Fruit fly (Drosophila melanogaster) whole organism, embryonic: ENCODE data around the gene Atg8b.

Experiments
- BEAF-32 ChIP-seq: fragments of 200-800 bp; sonication (Bioruptor generic); optimal IDR thresholded peaks from 3 replicates; lab custom pipeline; 2017; ENCODE audit warnings: missing biosample characterization, missing genetic modification characterization, mild to moderate bottlenecking, moderate library complexity, missing genetic modification reagents
- CG10959 ChIP-seq: fragments of 200-800 bp; sonication (Bioruptor generic); IDR thresholded peaks from 2 replicates; pipeline ENCODE4 v1.3.6; 2022; ENCODE audit warnings: missing biosample characterization, missing genetic modification characterization
- CG10979 ChIP-seq: fragments of 200-800 bp; sonication (Bioruptor generic); optimal IDR thresholded peaks from 2 replicates; lab custom pipeline; 2018; ENCODE audit warnings: missing biosample characterization, mild to moderate bottlenecking, missing genetic modification characterization, moderate library complexity
- CG13287 ChIP-seq: fragments of 200-800 bp; sonication (Bioruptor generic); IDR thresholded peaks from 2 replicates; pipeline ENCODE4 v1.3.6; 2022; ENCODE audit warnings: missing biosample characterization, missing genetic modification characterization; ENCODE audit not compliant: partially characterized antibody
- CG15073 ChIP-seq: fragments of 200-800 bp; sonication (Bioruptor generic); optimal IDR thresholded peaks from 2 replicates; lab custom pipeline; 2016; ENCODE audit warnings: missing biosample characterization, missing genetic modification characterization
- CG17385 ChIP-seq: fragments of 200-800 bp; sonication (Bioruptor generic); optimal IDR thresholded peaks from 3 replicates; lab custom pipeline; 2018; ENCODE audit warnings: missing biosample characterization, mild to moderate bottlenecking, missing genetic modification characterization
- CG2129 ChIP-seq: fragments of 200-800 bp; sonication (Bioruptor generic); IDR thresholded peaks from 2 replicates; pipeline ENCODE4 v1.3.6; 2022; ENCODE audit warnings: missing biosample characterization, missing genetic modification characterization; ENCODE audit not compliant: partially characterized antibody
- CG3838 ChIP-seq: fragments of 200-800 bp; sonication (Bioruptor generic); optimal IDR thresholded peaks from 3 replicates; lab custom pipeline; 2016; ENCODE audit warnings: missing biosample characterization, missing genetic modification characterization
- CG3847 ChIP-seq: fragments of 200-800 bp; sonication (Bioruptor generic); IDR thresholded peaks from 2 replicates; pipeline ENCODE4 v1.3.6; 2022; ENCODE audit warnings: missing biosample characterization, missing genetic modification characterization
- CG3995 ChIP-seq: fragments of 200-800 bp; sonication (Bioruptor generic); optimal IDR thresholded peaks from 3 replicates; lab custom pipeline; 2016; ENCODE audit warnings: missing biosample characterization, missing genetic modification characterization
- CG4360 ChIP-seq: fragments of 200-800 bp; sonication (Bioruptor generic); IDR thresholded peaks from 2 replicates; pipeline ENCODE4 v1.3.6; 2022; ENCODE audit warnings: missing biosample characterization, missing genetic modification characterization
- CG5180 ChIP-seq: fragments of 200-800 bp; sonication (Bioruptor generic); optimal IDR thresholded peaks from 3 replicates; lab custom pipeline; 2017; ENCODE audit warnings: missing biosample characterization, missing genetic modification characterization, mild to moderate bottlenecking, moderate library complexity, missing genetic modification reagents
- CG6175 ChIP-seq: fragments of 200-800 bp; sonication (Bioruptor generic); IDR thresholded peaks from 3 replicates; pipeline ENCODE4 v1.3.6; 2022; ENCODE audit warnings: missing biosample characterization, missing genetic modification characterization
- CG6654 ChIP-seq: fragments of 200-800 bp; sonication (Bioruptor generic); optimal IDR thresholded peaks from 2 replicates; lab custom pipeline; 2017; ENCODE audit warnings: missing biosample characterization, mild to moderate bottlenecking, missing genetic modification characterization
- CG7839 ChIP-seq: fragments of 200-800 bp; sonication (Bioruptor generic); optimal IDR thresholded peaks from 3 replicates; lab custom pipeline; 2018; ENCODE audit warnings: missing biosample characterization, mild to moderate bottlenecking, missing genetic modification characterization, moderate library complexity
- CG7928 ChIP-seq: fragments of 200-800 bp; sonication (Bioruptor generic); optimal IDR thresholded peaks from 2 replicates; lab custom pipeline; 2017; ENCODE audit warnings: missing biosample characterization, mild to moderate bottlenecking, missing genetic modification characterization
- CG7963 ChIP-seq: fragments of 200-800 bp; sonication (Bioruptor generic); IDR thresholded peaks from 3 replicates; pipeline ENCODE4 v1.3.6; 2022; ENCODE audit warnings: missing biosample characterization, missing genetic modification characterization; ENCODE audit not compliant: partially characterized antibody
- CG9215 ChIP-seq: fragments of 200-800 bp; sonication (Bioruptor generic); IDR thresholded peaks from 2 replicates; pipeline ENCODE4 v1.3.6; 2022; ENCODE audit warnings: missing biosample characterization, missing genetic modification characterization
- Dek ChIP-seq: fragments of 200-800 bp; sonication (Bioruptor generic); optimal IDR thresholded peaks from 3 replicates; lab custom pipeline; 2019; ENCODE audit warnings: missing biosample characterization, mild to moderate bottlenecking, missing genetic modification characterization, moderate library complexity
- Dp ChIP-seq: fragments of 200-800 bp; sonication (Bioruptor generic); optimal IDR thresholded peaks from 2 replicates; lab custom pipeline; 2018; ENCODE audit warnings: missing biosample characterization, mild to moderate bottlenecking, missing genetic modification characterization, moderate library complexity
- Dref ChIP-seq: fragments of 200-800 bp; sonication (Bioruptor generic); IDR thresholded peaks from 2 replicates; pipeline ENCODE4 v1.3.6; 2022; ENCODE audit warnings: missing biosample characterization, missing genetic modification characterization
- ERR ChIP-seq: fragments of 200-800 bp; sonication (Bioruptor generic); optimal IDR thresholded peaks from 2 replicates; lab custom pipeline; 2016; ENCODE audit warnings: missing biosample characterization, missing genetic modification characterization
- Gug ChIP-seq: fragments of 200-800 bp; sonication (Bioruptor generic); IDR thresholded peaks from 4 replicates; pipeline ENCODE4 v1.3.6; 2022; ENCODE audit warnings: missing biosample characterization, missing genetic modification characterization
- HLH4C ChIP-seq: fragments of 200-800 bp; sonication (Bioruptor generic); IDR thresholded peaks from 3 replicates; pipeline ENCODE4 v1.3.6; 2022; ENCODE audit warnings: missing biosample characterization, missing genetic modification characterization; ENCODE audit not compliant: partially characterized antibody
- Hey ChIP-seq: fragments of 200-800 bp; sonication (Bioruptor generic); optimal IDR thresholded peaks from 3 replicates; lab custom pipeline; 2018; ENCODE audit warnings: missing biosample characterization, mild to moderate bottlenecking, missing genetic modification characterization
- Rfx ChIP-seq: fragments of 200-800 bp; sonication (Bioruptor generic); IDR thresholded peaks from 2 replicates; pipeline ENCODE4 v1.3.6; 2022; ENCODE audit warnings: missing biosample characterization, missing genetic modification characterization
- Ssrp ChIP-seq: fragments of 200-800 bp; sonication (Bioruptor generic); optimal IDR thresholded peaks from 2 replicates; lab custom pipeline; 2018; ENCODE audit warnings: missing biosample characterization, mild to moderate bottlenecking, missing genetic modification characterization, moderate library complexity
- amos ChIP-seq: fragments of 200-800 bp; sonication (Bioruptor generic); IDR thresholded peaks from 2 replicates; pipeline ENCODE4 v1.3.6; 2022; ENCODE audit warnings: missing biosample characterization, missing genetic modification characterization; ENCODE audit not compliant: partially characterized antibody
- ato ChIP-seq: fragments of 200-800 bp; sonication (Bioruptor generic); IDR thresholded peaks from 2 replicates; pipeline ENCODE4 v1.3.6; 2022; ENCODE audit warnings: missing biosample characterization, missing genetic modification characterization; ENCODE audit not compliant: partially characterized antibody
- btn ChIP-seq: fragments of 200-800 bp; sonication (Bioruptor generic); optimal IDR thresholded peaks from 2 replicates; lab custom pipeline; 2016; ENCODE audit warnings: missing biosample characterization, missing genetic modification characterization
- cg ChIP-seq: fragments of 200-800 bp; sonication (Bioruptor generic); optimal IDR thresholded peaks from 3 replicates; lab custom pipeline; 2019; ENCODE audit warnings: missing biosample characterization, mild to moderate bottlenecking, missing genetic modification characterization, moderate library complexity
- chinmo ChIP-seq: fragments of 200-800 bp; sonication (Bioruptor generic); IDR thresholded peaks from 4 replicates; pipeline ENCODE4 v1.3.6; 2022; ENCODE audit warnings: missing biosample characterization, missing genetic modification characterization; ENCODE audit not compliant: partially characterized antibody
- chm ChIP-seq: fragments of 200-800 bp; sonication (Bioruptor generic); IDR thresholded peaks from 2 replicates; pipeline ENCODE4 v1.3.6; 2022; ENCODE audit warnings: missing biosample characterization, missing genetic modification characterization
- crol ChIP-seq: fragments of 200-800 bp; sonication (Bioruptor generic); IDR thresholded peaks from 2 replicates; pipeline ENCODE4 v1.3.6; 2022; ENCODE audit warnings: missing biosample characterization, missing genetic modification characterization
- dpn ChIP-seq, 2 experiments: fragments of 200-800 bp; sonication (Bioruptor generic); optimal IDR thresholded peaks; 3 replicates each; lab custom pipeline; 2016; ENCODE audit warnings: missing biosample characterization in 2 of 2, missing genetic modification characterization in 2 of 2
- ftz-f1 ChIP-seq: fragments of 200-800 bp; sonication (Bioruptor generic); optimal IDR thresholded peaks from 2 replicates; lab custom pipeline; 2016; ENCODE audit warnings: missing biosample characterization, missing genetic modification characterization
- jing ChIP-seq: fragments of 200-800 bp; sonication (Bioruptor generic); optimal IDR thresholded peaks from 2 replicates; lab custom pipeline; 2018; ENCODE audit warnings: missing biosample characterization, mild to moderate bottlenecking, missing genetic modification characterization
- mirr ChIP-seq: fragments of 200-800 bp; sonication (Bioruptor generic); optimal IDR thresholded peaks from 3 replicates; lab custom pipeline; 2018; ENCODE audit warnings: missing biosample characterization, mild to moderate bottlenecking, missing genetic modification characterization
- pzg ChIP-seq: fragments of 200-800 bp; sonication (Bioruptor generic); optimal IDR thresholded peaks from 3 replicates; lab custom pipeline; 2018; ENCODE audit warnings: missing biosample characterization, mild to moderate bottlenecking, missing genetic modification characterization, moderate library complexity
- sd ChIP-seq: fragments of 200-800 bp; sonication (Bioruptor generic); optimal IDR thresholded peaks from 3 replicates; lab custom pipeline; 2018; ENCODE audit warnings: missing biosample characterization, mild to moderate bottlenecking, missing genetic modification characterization, moderate library complexity
- sr ChIP-seq: fragments of 200-800 bp; sonication (Bioruptor generic); IDR thresholded peaks from 3 replicates; pipeline ENCODE4 v1.3.6; 2022; ENCODE audit warnings: missing biosample characterization, missing genetic modification characterization
- ssp ChIP-seq: fragments of 200-800 bp; sonication (Bioruptor generic); IDR thresholded peaks from 2 replicates; pipeline ENCODE4 v1.3.6; 2022; ENCODE audit warnings: missing biosample characterization, missing genetic modification characterization
- stwl ChIP-seq: fragments of 200-800 bp; sonication (Bioruptor generic); optimal IDR thresholded peaks from 3 replicates; lab custom pipeline; 2018; ENCODE audit warnings: missing biosample characterization, mild to moderate bottlenecking, missing genetic modification characterization, moderate library complexity
- zen2 ChIP-seq: fragments of 200-800 bp; sonication (Bioruptor generic); IDR thresholded peaks from 3 replicates; pipeline ENCODE4 v1.3.6; 2022; ENCODE audit warnings: missing biosample characterization, missing genetic modification characterization; ENCODE audit not compliant: partially characterized antibody

The Atg8b gene

DNA sequence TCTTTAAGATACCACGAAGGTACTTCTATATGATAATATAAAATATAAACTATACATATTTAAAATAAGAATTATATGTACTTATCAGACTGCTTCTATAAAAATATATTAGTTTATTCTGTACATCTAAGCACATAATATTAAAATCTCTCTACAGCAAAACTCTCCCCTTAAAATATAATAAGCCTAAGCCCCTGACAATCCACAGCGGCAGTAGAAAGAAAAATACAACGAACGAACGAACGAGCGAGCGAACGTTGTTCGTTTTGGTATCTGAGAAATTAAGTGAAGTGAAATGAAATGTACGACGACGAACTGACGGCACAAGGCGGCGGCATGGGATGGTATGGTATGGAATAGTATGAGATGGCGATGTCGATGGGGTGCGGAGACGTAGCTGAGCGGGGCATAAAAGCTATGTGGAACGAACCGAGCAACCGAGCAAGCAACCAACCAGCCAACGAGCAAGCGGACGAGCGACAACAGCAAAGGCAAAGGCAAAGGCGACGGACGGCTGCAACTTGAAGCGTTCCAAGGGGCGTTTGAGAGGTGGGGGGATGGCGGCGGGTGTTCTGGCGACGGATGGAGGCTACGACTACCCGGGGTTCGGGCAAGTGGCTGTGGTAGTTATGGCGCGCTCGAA, 24.3 kb downstream of the Atg8b start (continued):
- TF ChIP-seq CG6654 (GFP tag; lab: Kevin White, UChicago) = peak; percentile 90
- TF ChIP-seq CG10979 (tag; lab: Kevin White, UChicago) = peak; percentile 98
- TF ChIP-seq CG7963 = no peak
- TF ChIP-seq CG7839 (tag; lab: Kevin White, UChicago) = peak; percentile 99

DNA sequence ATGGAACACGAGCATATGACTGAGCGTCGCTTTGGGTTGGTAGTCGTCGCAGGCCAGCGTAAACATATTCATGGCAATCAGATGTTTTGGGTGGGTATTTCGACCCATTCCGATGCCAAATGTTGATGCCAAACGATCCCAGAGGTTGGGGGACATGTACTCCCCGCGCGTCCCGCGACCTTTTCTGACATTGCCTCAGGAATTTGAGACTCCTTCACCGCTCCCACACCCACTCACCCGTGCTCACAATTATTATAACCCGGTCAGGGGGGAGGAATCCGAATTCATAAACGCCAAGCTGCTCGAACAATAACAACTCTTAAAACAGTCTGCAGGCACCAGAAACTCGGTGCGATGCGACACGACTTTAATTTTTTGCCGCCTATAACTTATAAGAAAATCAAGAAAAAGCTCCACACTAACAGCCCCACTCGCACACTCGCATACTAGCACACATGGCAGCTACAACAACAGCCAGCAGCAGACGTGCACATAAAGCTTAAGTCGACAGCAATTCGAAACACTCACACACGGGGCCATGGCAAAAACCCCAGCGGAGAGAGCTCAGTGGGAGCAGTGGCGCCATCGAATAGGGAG, 24.9 kb downstream of the Atg8b start:
- TF ChIP-seq zen2 (peak; percentile 12; the same call in 1 of the 3 replicates), mirr (peak; percentile 40), sd (tag; lab: Kevin White, UChicago) (peak; percentile 73), CG4360 (GFP tag; lab: Robert Waterston, UW) (peak; percentile 74; the same call in 1 of the 2 replicates), Ssrp (tag; lab: Kevin White, UChicago) (no peak), Hey (peak; percentile 46), pzg (GFP tag; lab: Kevin White, UChicago) (no peak), HLH4C (GFP tag; lab: Robert Waterston, UW) (0 out of 3 replicates have a peak, but pooled peaks have one; percentile 10), Dek (tag; lab: Kevin White, UChicago) (no peak), CG3995 (GFP tag; lab: Kevin White, UChicago) (no peak), cg (peak; percentile 74), Dref (GFP tag; lab: Robert Waterston, UW) (0 out of 2 replicates have a peak, but pooled peaks have one; percentile 34), CG5180 (GFP tag; lab: Kevin White, UChicago) (peak; percentile 78), ERR (GFP tag; lab: Kevin White, UChicago) (peak; percentile 34), chm (peak; percentile 85; the same call in 1 of the 2 replicates), CG6175 (GFP tag; lab: Robert Waterston, UW) (peak; percentile 62; the same call in 1 of the 3 replicates), amos (GFP tag; lab: Robert Waterston, UW) (peak; percentile 21; the same call in 1 of the 2 replicates), ssp (GFP tag; lab: Robert Waterston, UW) (no peak), chinmo (GFP tag; lab: Robert Waterston, UW) (peak; percentile 84), CG2129 (GFP tag; lab: Robert Waterston, UW) (no peak), CG3847 (GFP tag; lab: Robert Waterston, UW) (no peak), Gug (GFP tag; lab: Robert Waterston, UW) (peak; percentile 95; the same call in 1 of the 4 replicates), CG15073 (GFP tag; lab: Kevin White, UChicago) (no peak), CG13287 (GFP tag; lab: Robert Waterston, UW) (peak; percentile 13), dpn (GFP tag; optimal IDR thresholded peaks at IDR 0.05; lab: Kevin White, UChicago) (no peak), crol (GFP tag; lab: Robert Waterston, UW) (peak; percentile 88), sr (0 out of 3 replicates have a peak, but pooled peaks have one; percentile 7), CG10959 (GFP tag; lab: Robert Waterston, UW) (no peak), ftz-f1 (peak; percentile 50)
- TF ChIP-seq, all 482 proteins: peak for 19

DNA sequence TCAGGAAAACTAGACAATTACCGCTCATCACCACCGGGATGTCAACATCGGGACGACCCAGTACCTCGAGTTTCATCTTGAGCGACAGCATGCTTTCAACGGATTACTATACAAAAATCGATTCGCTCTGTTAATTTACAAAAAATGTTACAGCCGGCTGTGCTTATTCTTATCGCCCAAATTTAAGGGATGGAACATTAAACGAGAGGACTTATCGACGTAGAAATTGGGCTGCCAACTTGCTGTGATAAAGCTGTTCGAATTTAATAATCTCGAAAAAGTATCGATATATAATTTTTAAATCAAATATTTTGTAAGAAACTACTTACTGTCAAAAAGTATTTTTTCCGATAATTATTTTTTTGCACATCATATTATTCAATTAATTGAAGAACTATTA, 38.0 kb downstream of the Atg8b start, which contains the start of gene CG31249:
TSS of gene CG31249 (minus strand) at position 197 of the 400 bp plus-strand sequence.
- peak; percentile 45 for TF ChIP-seq Dp (GFP tag; lab: Kevin White, UChicago)
- no peak for TF ChIP-seq crol (GFP tag; lab: Robert Waterston, UW)
- TF ChIP-seq stwl (tag; lab: Kevin White, UChicago) = peak; percentile 79
- TF ChIP-seq BEAF-32 (GFP tag; lab: Kevin White, UChicago) = peak; percentile 78
- no peak for TF ChIP-seq jing (GFP tag; lab: Kevin White, UChicago)
- peak; percentile 73; the same call in 2 of the 3 replicates for TF ChIP-seq zen2
- no peak for TF ChIP-seq btn (GFP tag; lab: Kevin White, UChicago)
- TF ChIP-seq amos (GFP tag; lab: Robert Waterston, UW) = peak; percentile 78
- no peak for TF ChIP-seq CG3838 (GFP tag; lab: Kevin White, UChicago)
- TF ChIP-seq CG9215 = no peak
- peak; percentile 29; the same call in 1 of the 2 replicates for TF ChIP-seq Rfx
- TF ChIP-seq Dref (GFP tag; lab: Robert Waterston, UW) = peak; percentile 77
- TF ChIP-seq CG7928 (GFP tag; lab: Kevin White, UChicago) = peak; percentile 90
- no peak for TF ChIP-seq CG17385
- TF ChIP-seq ato (GFP tag; lab: Robert Waterston, UW) = peak; percentile 69; the same call in 1 of the 2 replicates
- TF ChIP-seq HLH4C (GFP tag; lab: Robert Waterston, UW) = peak; percentile 69
